Fruit fly (Drosophila melanogaster): ENCODE measurements around the gene CG7049.

CG7049 gene

DNA sequence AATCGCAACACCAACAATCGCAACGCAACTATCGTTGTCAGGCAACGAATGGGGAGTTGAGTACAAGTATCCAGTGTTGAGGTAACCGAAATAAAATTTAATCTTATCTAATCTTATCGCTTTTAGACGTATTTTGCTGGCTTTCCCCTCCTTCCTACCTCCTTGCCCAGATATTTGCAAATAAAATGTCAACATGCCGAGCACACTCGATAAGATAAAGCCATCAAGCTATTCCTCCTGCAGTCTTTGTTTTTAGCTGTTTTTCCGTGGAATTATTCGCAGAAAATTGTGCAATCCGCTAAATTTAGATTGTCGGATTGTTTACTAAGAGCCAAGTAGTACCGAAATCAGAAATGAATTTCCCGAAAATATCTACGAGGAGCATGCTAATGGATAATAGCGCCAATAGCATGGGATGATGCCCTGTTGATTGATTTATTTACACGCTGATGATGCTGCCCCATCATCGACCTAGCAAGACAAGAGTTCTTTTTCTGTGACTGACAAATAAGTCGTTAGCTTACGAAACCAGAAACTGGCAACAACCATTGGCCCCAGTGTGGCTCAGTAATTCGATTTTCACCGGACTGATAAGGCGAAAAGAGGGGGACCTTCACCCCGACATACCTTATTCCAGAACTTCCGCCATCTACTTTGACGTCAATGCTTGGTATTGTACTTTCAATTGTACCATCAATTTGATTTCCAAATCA, 19.3 kb downstream of the CG7049 start (continued):
- no peak for TF ChIP-seq CG10654 (GFP tag; optimal IDR thresholded peaks at IDR 0.05)
- no peak for TF ChIP-seq Dfd (GFP tag; optimal IDR thresholded peaks at IDR 0.05)
- TF ChIP-seq schlank (tag; optimal IDR thresholded peaks at IDR 0.05) = peak; percentile 19
- TF ChIP-seq CG2678 (tag; optimal IDR thresholded peaks at IDR 0.05) = peak; percentile 14
- peak; percentile 8 for TF ChIP-seq CG17385 (GFP tag; optimal IDR thresholded peaks at IDR 0.05)
- no peak for TF ChIP-seq danr (GFP tag; IDR thresholded peaks at IDR 0.05)
- no peak for TF ChIP-seq usp (GFP tag; optimal IDR thresholded peaks at IDR 0.05)
- no peak for TF ChIP-seq inv (GFP tag; IDR thresholded peaks at IDR 0.05; ENCODE audit: partially characterized antibody)
- no peak for TF ChIP-seq slbo (GFP tag; IDR thresholded peaks at IDR 0.05)
- TF ChIP-seq corto (GFP tag; optimal IDR thresholded peaks at IDR 0.05) = peak; percentile 32
- TF ChIP-seq bcd (GFP tag; optimal IDR thresholded peaks at IDR 0.05) = no peak
- no peak for TF ChIP-seq sqz (GFP tag; optimal IDR thresholded peaks at IDR 0.05)
- TF ChIP-seq CG10267 (tag; optimal IDR thresholded peaks at IDR 0.05) = no peak
- 0 out of 3 replicates have a peak, but pooled peaks have one; percentile 59 for TF ChIP-seq CG2199 (GFP tag; IDR thresholded peaks at IDR 0.05)
- no peak for TF ChIP-seq dmrt11E (tag; optimal IDR thresholded peaks at IDR 0.05)
- no peak for TF ChIP-seq CG10959 (GFP tag; IDR thresholded peaks at IDR 0.05)
- TF ChIP-seq lab (GFP tag; optimal IDR thresholded peaks at IDR 0.05) = peak; percentile 38
- TF ChIP-seq CG13624 (GFP tag; optimal IDR thresholded peaks at IDR 0.05) = no peak
- no peak for TF ChIP-seq CG17802 (tag; optimal IDR thresholded peaks at IDR 0.05)
- peak; percentile 5 for TF ChIP-seq CG12071 (GFP tag; optimal IDR thresholded peaks at IDR 0.05)
- TF ChIP-seq sug (tag; optimal IDR thresholded peaks at IDR 0.05) = peak; percentile 49
- TF ChIP-seq CG9215 (GFP tag; IDR thresholded peaks at IDR 0.05) = no peak
- TF ChIP-seq gro (GFP tag; optimal IDR thresholded peaks at IDR 0.05) = peak; percentile 20
- TF ChIP-seq CG12659 (GFP tag; optimal IDR thresholded peaks at IDR 0.05) = no peak
- no peak for TF ChIP-seq CG1647 (GFP tag; optimal IDR thresholded peaks at IDR 0.05)
- no peak for TF ChIP-seq cwo (GFP tag; optimal IDR thresholded peaks at IDR 0.05)
- no peak for TF ChIP-seq CG11560 (tag; IDR thresholded peaks at IDR 0.05)
- no peak for TF ChIP-seq CG11695 (GFP tag; IDR thresholded peaks at IDR 0.05)
- no peak for TF ChIP-seq HHEX (GFP tag; optimal IDR thresholded peaks at IDR 0.05)
- peak; percentile 76 for TF ChIP-seq CG10543 (GFP tag; optimal IDR thresholded peaks at IDR 0.05)
- no peak for TF ChIP-seq Drgx (GFP tag; IDR thresholded peaks at IDR 0.05)
- TF ChIP-seq zfh1 (GFP tag; IDR thresholded peaks at IDR 0.05) = 0 out of 3 replicates have a peak, but pooled peaks have one; percentile 6
- no peak for TF ChIP-seq unpg (GFP tag; optimal IDR thresholded peaks at IDR 0.05)
- TF ChIP-seq Nf-YC (tag; optimal IDR thresholded peaks at IDR 0.05) = peak; percentile 23
- no peak for TF ChIP-seq chif (GFP tag; optimal IDR thresholded peaks at IDR 0.05)
- TF ChIP-seq Dll (GFP tag; IDR thresholded peaks at IDR 0.05; ENCODE audit: partially characterized antibody) = no peak
- TF ChIP-seq CkIIα-i1 (GFP tag; IDR thresholded peaks at IDR 0.05) = no peak
- TF ChIP-seq exex (tag; optimal IDR thresholded peaks at IDR 0.05) = peak; percentile 81
- peak; percentile 49 for TF ChIP-seq Fer1 (GFP tag; optimal IDR thresholded peaks at IDR 0.05)
- no peak for TF ChIP-seq trh (GFP tag; optimal IDR thresholded peaks at IDR 0.05)
- TF ChIP-seq CG18011 (GFP tag; optimal IDR thresholded peaks at IDR 0.05) = no peak
- TF ChIP-seq so (GFP tag; IDR thresholded peaks at IDR 0.05) = 0 out of 3 replicates have a peak, but pooled peaks have one; percentile 16
- no peak for TF ChIP-seq CG15601 (tag; optimal IDR thresholded peaks at IDR 0.05)
- TF ChIP-seq Med (GFP tag) = peak; percentile 62
- TF ChIP-seq ind (GFP tag; optimal IDR thresholded peaks at IDR 0.05) = no peak
- TF ChIP-seq Xrp1 (GFP tag; IDR thresholded peaks at IDR 0.05) = no peak
- no peak for TF ChIP-seq ewg (GFP tag; optimal IDR thresholded peaks at IDR 0.05)
- TF ChIP-seq sim (GFP tag; IDR thresholded peaks at IDR 0.05) = no peak
- TF ChIP-seq CG18764 (GFP tag; optimal IDR thresholded peaks at IDR 0.05) = no peak
- no peak for TF ChIP-seq Gsc (GFP tag; IDR thresholded peaks at IDR 0.05)
